Fruit fly (Drosophila melanogaster): ENCODE data around the gene CG13000.

Gene CG13000

dm6 chrX:16931994-16932819 lies 16.1 kb downstream of the CG13000 start:
- TF ChIP-seq CG7368 (GFP tag; optimal IDR thresholded peaks at IDR 0.05) (peak; percentile 2), Ets96B (tag; optimal IDR thresholded peaks at IDR 0.05) (peak; percentile 33), pdm3 (GFP tag; optimal IDR thresholded peaks at IDR 0.05) (peak; percentile 2), Eip78C (GFP tag) (peak; percentile 75), CG3919 (GFP tag; optimal IDR thresholded peaks at IDR 0.05) (peak; percentile 23), CG4318 (GFP tag; optimal IDR thresholded peaks at IDR 0.05) (no peak), CG34406 (GFP tag; optimal IDR thresholded peaks at IDR 0.05) (peak; percentile 22), svp (GFP tag) (peak; percentile 80), fd59A (GFP tag; optimal IDR thresholded peaks at IDR 0.05) (peak; percentile 25), CG6792 (GFP tag; optimal IDR thresholded peaks at IDR 0.05) (no peak), Sox102F (GFP tag; optimal IDR thresholded peaks at IDR 0.05) (peak; percentile 45), Sox15 (GFP tag; optimal IDR thresholded peaks at IDR 0.05) (peak; percentile 23), spab (GFP tag; optimal IDR thresholded peaks at IDR 0.05) (no peak), OdsH (GFP tag; optimal IDR thresholded peaks at IDR 0.05) (peak; percentile 31), CG6163 (GFP tag; IDR thresholded peaks at IDR 0.05) (peak; percentile 51; the same call in 2 of the 3 replicates), cyc (GFP tag; optimal IDR thresholded peaks at IDR 0.05) (peak; percentile 46), Met (GFP tag; optimal IDR thresholded peaks at IDR 0.05) (peak; percentile 30), CG31627 (GFP tag; optimal IDR thresholded peaks at IDR 0.05) (peak; percentile 50), CG6808 (GFP tag; optimal IDR thresholded peaks at IDR 0.05) (no peak), ss (GFP tag; optimal IDR thresholded peaks at IDR 0.05) (no peak), salr (GFP tag; optimal IDR thresholded peaks at IDR 0.05) (no peak), CG8632 (GFP tag; optimal IDR thresholded peaks at IDR 0.05) (peak; percentile 8), topi (GFP tag; optimal IDR thresholded peaks at IDR 0.05) (peak; percentile 24), Eip75B (GFP tag; optimal IDR thresholded peaks at IDR 0.05) (peak; percentile 3), Smox (GFP tag; optimal IDR thresholded peaks at IDR 0.05) (peak; percentile 39), CG10631 (GFP tag; optimal IDR thresholded peaks at IDR 0.05) (peak; percentile 33), esn (GFP tag; optimal IDR thresholded peaks at IDR 0.05) (peak; percentile 13), lz (GFP tag; optimal IDR thresholded peaks at IDR 0.05) (peak; percentile 37), Hr39 (GFP tag; optimal IDR thresholded peaks at IDR 0.05) (peak; percentile 47), CG6854 (GFP tag; optimal IDR thresholded peaks at IDR 0.05) (no peak), CG10669 (GFP tag; optimal IDR thresholded peaks at IDR 0.05) (peak; percentile 13)

- no peak for TF ChIP-seq fd85E (GFP tag; optimal IDR thresholded peaks at IDR 0.05)
- peak; percentile 46 for TF ChIP-seq Smox (GFP tag; optimal IDR thresholded peaks at IDR 0.05)
- TF ChIP-seq achi (GFP tag; optimal IDR thresholded peaks at IDR 0.05): peak; percentile 58
- TF ChIP-seq CG9139 (GFP tag; optimal IDR thresholded peaks at IDR 0.05): peak; percentile 43
- peak; percentile 81 for TF ChIP-seq svp (GFP tag)
- TF ChIP-seq CG7368 (GFP tag; optimal IDR thresholded peaks at IDR 0.05): peak; percentile 40
- TF ChIP-seq CG8119 (GFP tag; IDR thresholded peaks at IDR 0.05): peak; percentile 84
- peak; percentile 36 for TF ChIP-seq Sox102F (GFP tag; optimal IDR thresholded peaks at IDR 0.05)
- peak; percentile 52 for TF ChIP-seq CG11762 (GFP tag; optimal IDR thresholded peaks at IDR 0.05; ENCODE audit: insufficient read depth)
- peak; percentile 58 for TF ChIP-seq CG6792 (GFP tag; optimal IDR thresholded peaks at IDR 0.05)
- peak; percentile 73 for TF ChIP-seq Hr4 (GFP tag; optimal IDR thresholded peaks at IDR 0.05)
- TF ChIP-seq Ets96B (tag; optimal IDR thresholded peaks at IDR 0.05): peak; percentile 70
- peak; percentile 33 for TF ChIP-seq dac (GFP tag; optimal IDR thresholded peaks at IDR 0.05)
- TF ChIP-seq pdm3 (GFP tag; optimal IDR thresholded peaks at IDR 0.05): peak; percentile 52
- peak; percentile 57 to 79 for TF ChIP-seq ss (GFP tag; optimal IDR thresholded peaks at IDR 0.05)
- peak; percentile 38 for TF ChIP-seq Ets21C (GFP tag; optimal IDR thresholded peaks at IDR 0.05)
- peak; percentile 69 for TF ChIP-seq Gug (GFP tag; IDR thresholded peaks at IDR 0.05)
- peak; percentile 76 for TF ChIP-seq CG10631 (GFP tag; optimal IDR thresholded peaks at IDR 0.05)
- TF ChIP-seq spab (GFP tag; optimal IDR thresholded peaks at IDR 0.05): peak; percentile 42
- TF ChIP-seq lz (GFP tag; optimal IDR thresholded peaks at IDR 0.05): peak; percentile 59
- no peak for TF ChIP-seq Sox15 (GFP tag; optimal IDR thresholded peaks at IDR 0.05)
- peak; percentile 39 for TF ChIP-seq CG31627 (GFP tag; optimal IDR thresholded peaks at IDR 0.05)
- TF ChIP-seq CG6276 (GFP tag; optimal IDR thresholded peaks at IDR 0.05): peak; percentile 69
- TF ChIP-seq Eip75B (GFP tag; optimal IDR thresholded peaks at IDR 0.05): peak; percentile 77
- TF ChIP-seq OdsH (GFP tag; optimal IDR thresholded peaks at IDR 0.05): peak; percentile 75
- peak; percentile 65 for TF ChIP-seq CG34406 (GFP tag; optimal IDR thresholded peaks at IDR 0.05)
- TF ChIP-seq CG8632 (GFP tag; optimal IDR thresholded peaks at IDR 0.05): peak; percentile 63
- peak; percentile 43 for TF ChIP-seq CG4318 (GFP tag; optimal IDR thresholded peaks at IDR 0.05)
- TF ChIP-seq salr (GFP tag; optimal IDR thresholded peaks at IDR 0.05): peak; percentile 37 to 64
- TF ChIP-seq cyc (GFP tag; optimal IDR thresholded peaks at IDR 0.05): peak; percentile 54
- peak; percentile 78 for TF ChIP-seq CG3919 (GFP tag; optimal IDR thresholded peaks at IDR 0.05)
- TF ChIP-seq topi (GFP tag; optimal IDR thresholded peaks at IDR 0.05): peak; percentile 59
- TF ChIP-seq Blimp-1 (GFP tag; optimal IDR thresholded peaks at IDR 0.05): peak; percentile 56
- peak; percentile 37 for TF ChIP-seq net (GFP tag; optimal IDR thresholded peaks at IDR 0.05)
Measured at dm6 chrX:16930465-16931286, 17.6 kb downstream of the CG13000 start.

Data from whole organism, prepupa.